Worm (Caenorhabditis elegans) whole organism, L3 larva: ENCODE data around the gene cnc-2.

Experiments
- ceh-82 ChIP-seq: fragments of 150-350 bp; optimal IDR thresholded peaks from 2 replicates; lab custom pipeline; 2014; ENCODE audit warnings: missing biosample characterization, missing genetic modification characterization
- daf-12 ChIP-seq: fragments of 150-350 bp; optimal IDR thresholded peaks from 2 replicates; lab custom pipeline; 2014; ENCODE audit warnings: missing biosample characterization, missing genetic modification reagents, missing genetic modification characterization
- nhr-28 ChIP-seq: fragments of 150-350 bp; optimal IDR thresholded peaks from 2 replicates; lab custom pipeline; 2014; ENCODE audit warnings: missing biosample characterization, missing genetic modification characterization
- pha-4 ChIP-seq: fragments of 150-350 bp; optimal IDR thresholded peaks from 2 replicates; lab custom pipeline; 2014; ENCODE audit warnings: missing biosample characterization, missing genetic modification reagents, missing genetic modification characterization
- snpc-4 ChIP-seq: fragments of 150-350 bp; optimal IDR thresholded peaks from 2 replicates; lab custom pipeline; 2014; ENCODE audit warnings: missing biosample characterization, missing genetic modification characterization

DNA sequence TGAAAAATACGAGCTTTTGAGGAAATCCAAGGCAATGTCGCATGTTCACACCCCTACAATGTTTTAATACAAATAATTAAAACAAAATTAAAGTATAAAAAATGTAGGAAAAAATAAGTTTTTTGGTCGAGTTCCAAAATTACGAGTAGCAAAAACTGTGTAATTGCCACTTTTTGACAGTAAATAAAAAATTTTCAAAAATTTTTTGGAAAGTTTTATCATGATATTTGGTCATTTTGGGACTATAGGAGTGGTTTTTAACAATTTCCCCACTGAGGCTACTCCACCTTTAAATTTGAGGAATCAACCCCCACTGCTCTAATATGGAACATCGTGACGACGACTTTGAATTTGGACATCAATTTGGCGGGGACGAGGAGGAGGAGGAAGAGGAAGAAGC is 17.5 kb upstream of the cnc-2 start, which contains the start of gene gid-8:
- no peak for TF ChIP-seq nhr-28
- TF ChIP-seq daf-12 = no peak
- no peak for TF ChIP-seq snpc-4 (tag; lab: Kevin White, UChicago)
- no peak for TF ChIP-seq pha-4 (tag; lab: Kevin White, UChicago)
- no peak for TF ChIP-seq ceh-82 (tag; lab: Kevin White, UChicago)
